Worm (Caenorhabditis elegans): ENCODE results near the gene T06E4.5.

ce11 chrV:9587619-9588018 is 43.4 kb upstream of the T06E4.5 start:
- TF ChIP-seq nhr-237 (tag; optimal IDR thresholded peaks at IDR 0.05) (no peak), unc-86 (tag; optimal IDR thresholded peaks at IDR 0.05) (no peak), nhr-11 (tag; optimal IDR thresholded peaks at IDR 0.05) (no peak), ceh-82 (tag; optimal IDR thresholded peaks at IDR 0.05) (no peak), aly-2 (tag; optimal IDR thresholded peaks at IDR 0.05) (no peak), mef-2 (tag; optimal IDR thresholded peaks at IDR 0.05) (no peak)
